Worm (Caenorhabditis elegans) whole organism, L2 larva: ENCODE measurements around the gene C06E4.6.
"Not testable (repeated sequence)": the region's sequence is repeated elsewhere in the genome, so short reads cannot be mapped to it uniquely, and the experiment has no call there.

ENCODE experiments used
- C34F6.9 ChIP-seq: fragments of 150-350 bp; optimal IDR thresholded peaks from 2 replicates; lab custom pipeline; 2014; ENCODE audit warnings: missing biosample characterization, missing genetic modification characterization
- F13H6.1 ChIP-seq: sonication (generic microtip); optimal IDR thresholded peaks from 2 replicates; lab custom pipeline; 2016; ENCODE audit warnings: missing genetic modification characterization, missing compliant biosample characterization
- aly-2 ChIP-seq: fragments of 150-350 bp; optimal IDR thresholded peaks from 2 replicates; lab custom pipeline; 2014; ENCODE audit warnings: missing biosample characterization, missing genetic modification characterization
- ama-1 ChIP-seq: fragments of 150-350 bp; optimal IDR thresholded peaks from 2 replicates; lab custom pipeline; 2018; ENCODE audit warnings: inconsistent platforms
- blmp-1 ChIP-seq: sonication (generic microtip); optimal IDR thresholded peaks from 2 replicates; lab custom pipeline; 2017; ENCODE audit warnings: missing genetic modification characterization, mild to moderate bottlenecking, missing compliant biosample characterization, antibody characterized with exemption, moderate library complexity; ENCODE audit not compliant: insufficient read depth
- ceh-16 ChIP-seq: fragments of 150-350 bp; optimal IDR thresholded peaks from 2 replicates; lab custom pipeline; 2014; ENCODE audit warnings: missing biosample characterization, missing genetic modification characterization
- crh-2 ChIP-seq: sonication (generic microtip); optimal IDR thresholded peaks from 2 replicates; lab custom pipeline; 2017; ENCODE audit warnings: missing biosample characterization, missing genetic modification characterization
- elt-3 ChIP-seq: sonication (generic microtip); optimal IDR thresholded peaks from 2 replicates; lab custom pipeline; 2017; ENCODE audit warnings: missing biosample characterization, missing genetic modification characterization
- fos-1 ChIP-seq: fragments of 150-350 bp; optimal IDR thresholded peaks from 2 replicates; lab custom pipeline; 2014; ENCODE audit warnings: missing biosample characterization, missing genetic modification characterization
- gmeb-1 ChIP-seq: fragments of 150-350 bp; optimal IDR thresholded peaks from 2 replicates; lab custom pipeline; 2014; ENCODE audit warnings: missing biosample characterization, missing genetic modification characterization
- lin-13 ChIP-seq: fragments of 150-350 bp; optimal IDR thresholded peaks from 2 replicates; lab custom pipeline; 2014; ENCODE audit warnings: missing biosample characterization, missing genetic modification reagents, missing genetic modification characterization
- lsy-2 ChIP-seq, 2 experiments: fragments of 150-350 bp in 1 of 2; sonication (generic microtip) in 1 of 2; optimal IDR thresholded peaks; 2 replicates each; lab custom pipeline; 2014 to 2017; ENCODE audit warnings: missing biosample characterization in 2 of 2, missing genetic modification characterization in 2 of 2
- mab-5 ChIP-seq: fragments of 150-350 bp; optimal IDR thresholded peaks from 2 replicates; lab custom pipeline; 2014; ENCODE audit warnings: missing biosample characterization, missing genetic modification characterization
- mdl-1 ChIP-seq, 2 experiments: fragments of 150-350 bp in 1 of 2; sonication (generic microtip) in 1 of 2; optimal IDR thresholded peaks; 2 replicates each; lab custom pipeline; 2017; ENCODE audit warnings: missing biosample characterization in 2 of 2, missing genetic modification characterization in 2 of 2
- nhr-10 ChIP-seq: sonication (generic microtip); optimal IDR thresholded peaks from 2 replicates; lab custom pipeline; 2017; ENCODE audit warnings: missing biosample characterization, missing genetic modification characterization
- nhr-11 ChIP-seq: fragments of 150-350 bp; optimal IDR thresholded peaks from 2 replicates; lab custom pipeline; 2014; ENCODE audit warnings: missing biosample characterization, missing genetic modification characterization
- nhr-12 ChIP-seq: fragments of 150-350 bp; optimal IDR thresholded peaks from 2 replicates; lab custom pipeline; 2014; ENCODE audit warnings: missing biosample characterization, missing genetic modification characterization
- nhr-129 ChIP-seq: fragments of 150-350 bp; optimal IDR thresholded peaks from 2 replicates; lab custom pipeline; 2014; ENCODE audit warnings: missing biosample characterization, missing genetic modification characterization
- nhr-21 ChIP-seq: fragments of 150-350 bp; optimal IDR thresholded peaks from 2 replicates; lab custom pipeline; 2014; ENCODE audit warnings: missing biosample characterization, missing genetic modification characterization
- nhr-23 ChIP-seq: fragments of 150-350 bp; optimal IDR thresholded peaks from 2 replicates; lab custom pipeline; 2014; ENCODE audit warnings: missing biosample characterization, missing genetic modification reagents, missing genetic modification characterization
- nhr-237 ChIP-seq: fragments of 150-350 bp; optimal IDR thresholded peaks from 2 replicates; lab custom pipeline; 2014; ENCODE audit warnings: missing biosample characterization, missing genetic modification characterization
- nhr-25 ChIP-seq: fragments of 150-350 bp; sonication (generic microtip); optimal IDR thresholded peaks from 3 replicates; lab custom pipeline; 2014; ENCODE audit warnings: missing biosample characterization, missing genetic modification characterization
- nhr-6 ChIP-seq: fragments of 150-350 bp; optimal IDR thresholded peaks from 2 replicates; lab custom pipeline; 2014; ENCODE audit warnings: missing biosample characterization, missing genetic modification characterization
- peb-1 ChIP-seq: fragments of 150-350 bp; optimal IDR thresholded peaks from 2 replicates; lab custom pipeline; 2014; ENCODE audit warnings: missing biosample characterization, missing genetic modification characterization
- sem-4 ChIP-seq: fragments of 150-350 bp; optimal IDR thresholded peaks from 2 replicates; lab custom pipeline; 2014; ENCODE audit warnings: missing biosample characterization, missing genetic modification reagents, missing genetic modification characterization
- skn-1 ChIP-seq: sonication (generic microtip); optimal IDR thresholded peaks from 2 replicates; lab custom pipeline; 2017; ENCODE audit warnings: missing biosample characterization, missing genetic modification characterization
- sma-9 ChIP-seq, 2 experiments: fragments of 150-350 bp in 1 of 2; sonication (generic microtip) in 1 of 2; optimal IDR thresholded peaks; 2 replicates each; lab custom pipeline; 2014 to 2016; ENCODE audit warnings: missing genetic modification characterization in 2 of 2, mild to moderate bottlenecking in 1 of 2, missing biosample characterization in 1 of 2, missing compliant biosample characterization in 1 of 2, missing genetic modification reagents in 1 of 2, moderate library complexity in 1 of 2
- snpc-4 ChIP-seq: fragments of 150-350 bp; optimal IDR thresholded peaks from 2 replicates; lab custom pipeline; 2014; ENCODE audit warnings: missing biosample characterization, missing genetic modification characterization
- unc-39 ChIP-seq: fragments of 150-350 bp; optimal IDR thresholded peaks from 2 replicates; lab custom pipeline; 2014; ENCODE audit warnings: missing biosample characterization, missing genetic modification characterization
- unc-55 ChIP-seq: fragments of 150-350 bp; sonication (generic microtip); optimal IDR thresholded peaks from 3 replicates; lab custom pipeline; 2014; ENCODE audit warnings: missing biosample characterization, missing genetic modification reagents, missing genetic modification characterization
- unc-62 ChIP-seq: fragments of 150-350 bp; optimal IDR thresholded peaks from 2 replicates; lab custom pipeline; 2014; ENCODE audit warnings: missing biosample characterization, missing genetic modification reagents, missing genetic modification characterization
- ztf-1 ChIP-seq: fragments of 200-800 bp; sonication (Bioruptor generic); conservative IDR thresholded peaks from 2 replicates; pipeline ENCODE4 v1.3.6; 2022; ENCODE audit warnings: missing genetic modification characterization, missing compliant biosample characterization
- ztf-11 ChIP-seq: sonication (generic microtip); optimal IDR thresholded peaks from 2 replicates; lab custom pipeline; 2017; ENCODE audit warnings: missing biosample characterization, missing genetic modification characterization

Gene C06E4.6

ce11 chrIV:7276661-7277060, 18.6 kb upstream of the C06E4.6 start, which contains the start of gene C06E4.2:
Gene C06E4.2 (plus strand): TSS chrIV:7276961.
- no peak for TF ChIP-seq nhr-10 (tag; lab: Kevin White, UChicago)
- no peak for TF ChIP-seq nhr-11
- TF ChIP-seq C34F6.9: no peak
- no peak for TF ChIP-seq ceh-16 (tag; lab: Kevin White, UChicago)
- TF ChIP-seq F13H6.1 (tag; lab: Kevin White, UChicago): no peak
- no peak for TF ChIP-seq unc-39
- TF ChIP-seq nhr-237 (tag; lab: Kevin White, UChicago): no peak
- TF ChIP-seq, all 48 proteins: peak for 0

ce11 chrIV:7274969-7275548, 17.0 kb upstream of the C06E4.6 start:
- no peak for TF ChIP-seq mab-5
- no peak for TF ChIP-seq ceh-16 (tag; lab: Kevin White, UChicago)
- no peak for TF ChIP-seq nhr-11
- TF ChIP-seq ztf-11 (tag; lab: Kevin White, UChicago): no peak
- TF ChIP-seq nhr-21: no peak
- TF ChIP-seq snpc-4: no peak
- TF ChIP-seq fos-1 (tag; lab: Kevin White, UChicago): peak; percentile 21
- TF ChIP-seq nhr-129: peak; percentile 39
- TF ChIP-seq crh-2 (tag; lab: Kevin White, UChicago): no peak
- no peak for TF ChIP-seq sma-9 (GFP tag; optimal IDR thresholded peaks at IDR 0.05; lab: Kevin White, UChicago)
- TF ChIP-seq sma-9 (tag; optimal IDR thresholded peaks at IDR 0.05; lab: Kevin White, UChicago): no peak
- TF ChIP-seq unc-55: no peak

- TF ChIP-seq crh-2 (tag; lab: Kevin White, UChicago) (no peak), unc-39 (no peak), nhr-12 (tag; lab: Kevin White, UChicago) (no peak), lin-13 (GFP tag; lab: Kevin White, UChicago) (no peak), sma-9 (GFP tag; optimal IDR thresholded peaks at IDR 0.05; lab: Kevin White, UChicago) (no peak), sma-9 (tag; optimal IDR thresholded peaks at IDR 0.05; lab: Kevin White, UChicago) (no peak)
Measured at ce11 chrIV:7263137-7263536, 5.0 kb upstream of the C06E4.6 start, which contains the start of gene glb-2. Gene glb-2 (minus strand): TSS chrIV:7263237.

ce11 chrIV:7260587-7260986, 2.5 kb upstream of the C06E4.6 start, which contains the start of gene C06E4.3:
Gene C06E4.3 (plus strand): TSS chrIV:7260875.
- TF ChIP-seq fos-1 (tag; lab: Kevin White, UChicago): peak; percentile 22
- TF ChIP-seq unc-55: peak; percentile 23
- TF ChIP-seq skn-1 (tag; lab: Kevin White, UChicago): peak; percentile 47
- no peak for TF ChIP-seq unc-62
- TF ChIP-seq ama-1: no peak
- peak; percentile 73 for TF ChIP-seq sma-9 (GFP tag; optimal IDR thresholded peaks at IDR 0.05; lab: Kevin White, UChicago)
- TF ChIP-seq sma-9 (tag; optimal IDR thresholded peaks at IDR 0.05; lab: Kevin White, UChicago): no peak
- TF ChIP-seq, all 48 proteins: peak for 4

ce11 chrIV:7254690-7255089, 3.4 kb downstream of the C06E4.6 start, which contains the start of gene C06E4.5:
Gene C06E4.5 (plus strand): TSS chrIV:7254990.
- TF ChIP-seq snpc-4; sma-9 (GFP tag; optimal IDR thresholded peaks at IDR 0.05; lab: Kevin White, UChicago); sma-9 (tag; optimal IDR thresholded peaks at IDR 0.05; lab: Kevin White, UChicago); ceh-16 (tag; lab: Kevin White, UChicago): not testable (repeated sequence)

- TF ChIP-seq sem-4 (tag; lab: Kevin White, UChicago): no peak
- TF ChIP-seq snpc-4: peak; percentile 50
Measured at ce11 chrIV:7253271-7253670, 4.8 kb downstream of the C06E4.6 start.

- TF ChIP-seq peb-1 (no peak), nhr-11 (no peak), aly-2 (tag; lab: Kevin White, UChicago) (no peak), ztf-11 (tag; lab: Kevin White, UChicago) (no peak), elt-3 (tag; lab: Kevin White, UChicago) (no peak), blmp-1 (tag; lab: Kevin White, UChicago) (no peak), unc-55 (no peak), mab-5 (no peak), ceh-16 (tag; lab: Kevin White, UChicago) (no peak), ama-1 (no peak), ztf-1 (GFP tag; lab: Robert Waterston, UW) (no peak), lsy-2 (tag; optimal IDR thresholded peaks at IDR 0.05; lab: Kevin White, UChicago) (no peak), gmeb-1 (tag; lab: Kevin White, UChicago) (no peak), mdl-1 (tag; optimal IDR thresholded peaks at IDR 0.05; lab: Kevin White, UChicago) (no peak), fos-1 (tag; lab: Kevin White, UChicago) (no peak), nhr-6 (tag; lab: Kevin White, UChicago) (no peak), nhr-21 (no peak), nhr-23 (tag; lab: Kevin White, UChicago) (no peak), nhr-25 (tag; lab: Kevin White, UChicago) (no peak), unc-39 (no peak)
Measured at ce11 chrIV:7250158-7250557, 7.9 kb downstream of the C06E4.6 start, which contains the start of gene D2024.18. Gene D2024.18 (plus strand): TSS chrIV:7250458.
